Worm (Caenorhabditis elegans) whole organism, L4 larva: Measurements from ENCODE around the gene srw-13.
A peak's percentile ranks its signal among the peaks of the same experiment; 100 is the strongest.

Source experiments
- T20F7.1 ChIP-seq: fragments of 200-800 bp; sonication (Bioruptor generic); optimal IDR thresholded peaks from 2 replicates; lab custom pipeline; 2018; ENCODE audit warnings: mild to moderate bottlenecking, missing genetic modification characterization, missing compliant biosample characterization
- ZK337.2 ChIP-seq: fragments of 200-800 bp; sonication (Bioruptor generic); IDR thresholded peaks from 2 replicates; pipeline ENCODE4 v1.3.6; 2022; ENCODE audit warnings: missing genetic modification reagents, missing genetic modification characterization, missing compliant biosample characterization
- ZK546.5 ChIP-seq, 2 experiments: sonication (generic microtip); optimal IDR thresholded peaks; 2 replicates each; lab custom pipeline; 2017; ENCODE audit warnings: missing biosample characterization in 2 of 2, missing genetic modification characterization in 2 of 2
- ama-1 ChIP-seq: fragments of 150-350 bp; optimal IDR thresholded peaks from 2 replicates; lab custom pipeline; 2014; ENCODE audit warnings: inconsistent platforms, mixed read lengths
- ceh-44 ChIP-seq: fragments of 200-800 bp; sonication (Bioruptor generic); IDR thresholded peaks from 2 replicates; pipeline ENCODE4 v1.3.6; 2022; ENCODE audit warnings: missing genetic modification reagents, missing genetic modification characterization, missing compliant biosample characterization
- ceh-62 ChIP-seq: sonication (generic microtip); optimal IDR thresholded peaks from 2 replicates; lab custom pipeline; 2017; ENCODE audit warnings: missing biosample characterization, missing genetic modification characterization
- cey-2 ChIP-seq: sonication (generic microtip); optimal IDR thresholded peaks from 3 replicates; lab custom pipeline; 2017; ENCODE audit warnings: missing genetic modification characterization, mild to moderate bottlenecking, missing compliant biosample characterization, antibody characterized with exemption, borderline replicate concordance; ENCODE audit not compliant: insufficient read depth
- daf-16 ChIP-seq, 3 experiments: sonication (generic microtip); optimal IDR thresholded peaks; 2 replicates each; lab custom pipeline; 2016 to 2017; ENCODE audit warnings: missing genetic modification characterization in 3 of 3, missing genetic modification reagents in 3 of 3, mild to moderate bottlenecking in 2 of 3, missing compliant biosample characterization in 2 of 3, missing biosample characterization in 1 of 3, moderate library complexity in 1 of 3
- dmd-9 ChIP-seq: fragments of 200-800 bp; sonication (Bioruptor generic); IDR thresholded peaks from 2 replicates; pipeline ENCODE4 v1.3.6; 2022; ENCODE audit warnings: missing genetic modification reagents, missing genetic modification characterization, missing compliant biosample characterization
- dpl-1 ChIP-seq: fragments of 150-350 bp; optimal IDR thresholded peaks from 2 replicates; lab custom pipeline; 2014; ENCODE audit warnings: missing biosample characterization, missing genetic modification reagents, missing genetic modification characterization
- egl-27 ChIP-seq: sonication (generic microtip); optimal IDR thresholded peaks from 3 replicates; lab custom pipeline; 2017; ENCODE audit warnings: missing biosample characterization, missing genetic modification reagents, missing genetic modification characterization
- egl-43 ChIP-seq: fragments of 200-800 bp; sonication (Bioruptor generic); IDR thresholded peaks from 2 replicates; pipeline ENCODE4 v1.3.6; 2022; ENCODE audit warnings: missing genetic modification reagents, missing genetic modification characterization, missing compliant biosample characterization
- fkh-10 ChIP-seq: fragments of 150-350 bp; optimal IDR thresholded peaks from 2 replicates; lab custom pipeline; 2014; ENCODE audit warnings: missing biosample characterization, missing genetic modification reagents, missing genetic modification characterization
- hif-1 ChIP-seq, 2 experiments: sonication (generic microtip); optimal IDR thresholded peaks; 2 replicates each; lab custom pipeline; 2016 to 2017; ENCODE audit warnings: missing compliant biosample characterization in 2 of 2, missing genetic modification characterization in 2 of 2, missing genetic modification reagents in 2 of 2, missing genotype in 2 of 2, mild to moderate bottlenecking in 1 of 2
- hlh-11 ChIP-seq: fragments of 200-800 bp; sonication (Bioruptor generic); optimal IDR thresholded peaks from 2 replicates; lab custom pipeline; 2018; ENCODE audit warnings: mild to moderate bottlenecking, missing genetic modification characterization, missing compliant biosample characterization
- hlh-30 ChIP-seq: sonication (generic microtip); optimal IDR thresholded peaks from 2 replicates; lab custom pipeline; 2017; ENCODE audit warnings: antibody characterized with exemption, mild to moderate bottlenecking, missing genetic modification characterization, missing compliant biosample characterization; ENCODE audit not compliant: insufficient read depth
- jun-1 ChIP-seq: fragments of 150-350 bp; optimal IDR thresholded peaks from 2 replicates; lab custom pipeline; 2014; ENCODE audit warnings: missing biosample characterization, missing genetic modification reagents, missing genetic modification characterization
- lim-7 ChIP-seq: fragments of 200-800 bp; sonication (Bioruptor generic); IDR thresholded peaks from 2 replicates; pipeline ENCODE4 v1.3.6; 2022; ENCODE audit warnings: missing genetic modification characterization, missing compliant biosample characterization
- lin-15B ChIP-seq: fragments of 150-350 bp; sonication (generic microtip); optimal IDR thresholded peaks from 3 replicates; lab custom pipeline; 2014; ENCODE audit warnings: missing biosample characterization, missing genetic modification characterization
- lin-38 ChIP-seq: fragments of 200-800 bp; sonication (Bioruptor generic); IDR thresholded peaks from 2 replicates; pipeline ENCODE4 v1.3.6; 2022; ENCODE audit warnings: missing genetic modification reagents, missing genetic modification characterization, missing compliant biosample characterization
- lin-39 ChIP-seq: fragments of 150-350 bp; optimal IDR thresholded peaks from 2 replicates; lab custom pipeline; 2014; ENCODE audit warnings: missing biosample characterization, missing genetic modification reagents, missing genetic modification characterization
- lsy-2 ChIP-seq, 2 experiments: fragments of 150-350 bp in 1 of 2; sonication (generic microtip) in 1 of 2; optimal IDR thresholded peaks; 2 replicates each; lab custom pipeline; 2014 to 2017; ENCODE audit warnings: missing biosample characterization in 2 of 2, missing genetic modification characterization in 2 of 2
- mdl-1 ChIP-seq, 2 experiments: fragments of 150-350 bp in 1 of 2; sonication (generic microtip) in 1 of 2; optimal IDR thresholded peaks; 2 replicates each; lab custom pipeline; 2014 to 2017; ENCODE audit warnings: missing biosample characterization in 2 of 2, missing genetic modification characterization in 2 of 2
- mes-2 ChIP-seq: sonication (generic microtip); optimal IDR thresholded peaks from 2 replicates; lab custom pipeline; 2016; ENCODE audit warnings: missing genotype, mild to moderate bottlenecking, missing genetic modification characterization, missing compliant biosample characterization; ENCODE audit not compliant: poor library complexity, severe bottlenecking
- mxl-2 ChIP-seq: fragments of 200-800 bp; sonication (Bioruptor generic); conservative IDR thresholded peaks from 2 replicates; pipeline ENCODE4 v1.3.6; 2022; ENCODE audit warnings: missing genetic modification reagents, missing genetic modification characterization, missing compliant biosample characterization
- mxl-3 ChIP-seq: fragments of 200-800 bp; sonication (Bioruptor generic); optimal IDR thresholded peaks from 2 replicates; lab custom pipeline; 2018; ENCODE audit warnings: mild to moderate bottlenecking, missing genetic modification characterization, missing compliant biosample characterization
- nhr-41 ChIP-seq: fragments of 200-800 bp; sonication (Bioruptor generic); IDR thresholded peaks from 2 replicates; pipeline ENCODE4 v1.3.6; 2022; ENCODE audit warnings: missing genetic modification reagents, missing genetic modification characterization, missing compliant biosample characterization
- nhr-42 ChIP-seq: fragments of 200-800 bp; sonication (Bioruptor generic); IDR thresholded peaks from 2 replicates; pipeline ENCODE4 v1.3.6; 2022; ENCODE audit warnings: missing genetic modification characterization, missing compliant biosample characterization
- nhr-48 ChIP-seq: sonication (generic microtip); optimal IDR thresholded peaks from 2 replicates; lab custom pipeline; 2016; ENCODE audit warnings: mild to moderate bottlenecking, missing genetic modification characterization, missing compliant biosample characterization
- nhr-6 ChIP-seq: fragments of 150-350 bp; optimal IDR thresholded peaks from 2 replicates; lab custom pipeline; 2014; ENCODE audit warnings: missing biosample characterization, missing genetic modification characterization
- nhr-76 ChIP-seq: fragments of 150-350 bp; optimal IDR thresholded peaks from 2 replicates; lab custom pipeline; 2014; ENCODE audit warnings: missing biosample characterization, missing genetic modification characterization
- pha-4 ChIP-seq, 2 experiments: fragments of 150-350 bp in 1 of 2; fragments of 200-800 bp in 1 of 2; sonication (Bioruptor generic) in 1 of 2; IDR thresholded peaks in 1 of 2; optimal IDR thresholded peaks in 1 of 2; 2 replicates each; pipeline versions ENCODE4 v1.3.6 to Lab custom; 2014 to 2022; ENCODE audit warnings: missing genetic modification characterization in 2 of 2, missing genetic modification reagents in 2 of 2, missing biosample characterization in 1 of 2, missing compliant biosample characterization in 1 of 2
- php-3 ChIP-seq: fragments of 200-800 bp; sonication (Bioruptor generic); IDR thresholded peaks from 2 replicates; pipeline ENCODE4 v1.3.6; 2022; ENCODE audit warnings: missing genetic modification reagents, missing genetic modification characterization, missing compliant biosample characterization
- pqm-1 ChIP-seq: sonication (generic microtip); optimal IDR thresholded peaks from 2 replicates; lab custom pipeline; 2017; ENCODE audit warnings: missing biosample characterization, missing genetic modification characterization
- spr-1 ChIP-seq: sonication (generic microtip); optimal IDR thresholded peaks from 2 replicates; lab custom pipeline; 2016; ENCODE audit warnings: mild to moderate bottlenecking, missing genetic modification characterization, missing compliant biosample characterization
- tra-1 ChIP-seq: fragments of 200-800 bp; sonication (Bioruptor generic); IDR thresholded peaks from 2 replicates; pipeline ENCODE4 v1.3.6; 2022; ENCODE audit warnings: missing genetic modification reagents, missing genetic modification characterization, missing compliant biosample characterization
- unc-130 ChIP-seq: sonication (generic microtip); optimal IDR thresholded peaks from 2 replicates; lab custom pipeline; 2016; ENCODE audit warnings: missing genetic modification reagents, missing genetic modification characterization, missing compliant biosample characterization
- unc-62 ChIP-seq, 3 experiments: fragments of 150-350 bp in 1 of 3; sonication (generic microtip); optimal IDR thresholded peaks in 2 of 3; peaks in 1 of 3; 1 replicate in 1 of 3; 2 replicates in 2 of 3; lab custom pipeline; 2014 to 2017; ENCODE audit warnings: missing biosample characterization in 3 of 3, missing genetic modification characterization in 3 of 3, missing genetic modification reagents in 3 of 3, missing genotype in 1 of 3
- zfp-2 ChIP-seq: sonication (generic microtip); optimal IDR thresholded peaks from 2 replicates; lab custom pipeline; 2016; ENCODE audit warnings: mild to moderate bottlenecking, missing genetic modification characterization, missing compliant biosample characterization
- zfp-3 ChIP-seq: fragments of 200-800 bp; sonication (Bioruptor generic); conservative IDR thresholded peaks from 2 replicates; pipeline ENCODE4 v1.3.6; 2022; ENCODE audit warnings: missing genetic modification reagents, missing genetic modification characterization, missing compliant biosample characterization
- zip-2 ChIP-seq: fragments of 150-350 bp; optimal IDR thresholded peaks from 2 replicates; lab custom pipeline; 2014; ENCODE audit warnings: missing biosample characterization, missing genetic modification characterization
- ztf-7 ChIP-seq: fragments of 150-350 bp; optimal IDR thresholded peaks from 2 replicates; lab custom pipeline; 2014; ENCODE audit warnings: missing biosample characterization, missing genetic modification characterization

The srw-13 gene

ce11 chrV:15186259-15186927 lies 45.9 kb upstream of the srw-13 start, which contains the start of gene Y75B12B.3 (continued):
- TF ChIP-seq hif-1 (tag; optimal IDR thresholded peaks at IDR 0.05; lab: Kevin White, UChicago) (no peak), php-3 (GFP tag; lab: Robert Waterston, UW) (no peak), nhr-41 (GFP tag; lab: Robert Waterston, UW) (no peak), ztf-7 (tag; lab: Kevin White, UChicago) (no peak), pqm-1 (tag; lab: Kevin White, UChicago) (no peak), hlh-30 (no peak), jun-1 (no peak), mdl-1 (tag; optimal IDR thresholded peaks at IDR 0.05; lab: Kevin White, UChicago) (no peak), ceh-44 (GFP tag; lab: Robert Waterston, UW) (no peak), dpl-1 (GFP tag; lab: Kevin White, UChicago) (no peak), mxl-2 (GFP tag; lab: Robert Waterston, UW) (no peak), egl-27 (no peak), lsy-2 (tag; optimal IDR thresholded peaks at IDR 0.05; lab: Kevin White, UChicago) (peak in 1 of 2 experiments; percentile 1), nhr-42 (GFP tag; lab: Robert Waterston, UW) (no peak), nhr-48 (tag; lab: Kevin White, UChicago) (no peak), lin-39 (tag; lab: Kevin White, UChicago) (no peak), mes-2 (tag; lab: Kevin White, UChicago) (no peak), lim-7 (GFP tag; lab: Robert Waterston, UW) (0 out of 2 replicates have a peak, but pooled peaks have one; percentile 48), ceh-62 (tag; lab: Kevin White, UChicago) (no peak), nhr-76 (tag; lab: Kevin White, UChicago) (no peak), zfp-2 (tag; lab: Kevin White, UChicago) (no peak)

- no peak for TF ChIP-seq unc-130
- peak; percentile 78 for TF ChIP-seq mxl-3
- peak; percentile 75 for TF ChIP-seq nhr-48 (tag; lab: Kevin White, UChicago)
- TF ChIP-seq tra-1 (GFP tag; lab: Robert Waterston, UW), result peak; percentile 51; the same call in 1 of the 2 replicates
- TF ChIP-seq dmd-9, result no peak
- TF ChIP-seq lim-7 (GFP tag; lab: Robert Waterston, UW), result no peak
- TF ChIP-seq egl-43, result no peak
- TF ChIP-seq ceh-62 (tag; lab: Kevin White, UChicago), result no peak
- TF ChIP-seq pha-4 (GFP tag; IDR thresholded peaks at IDR 0.05; lab: Robert Waterston, UW), result 0 out of 2 replicates have a peak, but pooled peaks have one; percentile 37
- peak; percentile 38 for TF ChIP-seq pha-4 (tag; optimal IDR thresholded peaks at IDR 0.05; lab: Kevin White, UChicago)
- no peak for TF ChIP-seq ZK337.2 (GFP tag; lab: Robert Waterston, UW)
- peak; percentile 74 for TF ChIP-seq nhr-6
- 0 out of 2 replicates have a peak, but pooled peaks have one; percentile 34 for TF ChIP-seq php-3 (GFP tag; lab: Robert Waterston, UW)
- TF ChIP-seq mdl-1 (tag; optimal IDR thresholded peaks at IDR 0.05; lab: Kevin White, UChicago), result peak in 1 of 2 experiments; percentile 55
- TF ChIP-seq lin-15B, result no peak
- TF ChIP-seq spr-1 (tag; lab: Kevin White, UChicago), result peak; percentile 22
- TF ChIP-seq zfp-3 (GFP tag; lab: Robert Waterston, UW), result peak; percentile 62; the same call in 1 of the 2 replicates
- peak; percentile 88 for TF ChIP-seq lin-38 (GFP tag; lab: Robert Waterston, UW)
- TF ChIP-seq fkh-10 (GFP tag; lab: Kevin White, UChicago), result peak; percentile 37
- peak; percentile 68 for TF ChIP-seq T20F7.1 (GFP tag; lab: Kevin White, UChicago)
- TF ChIP-seq hlh-30, result peak; percentile 20
- no peak for TF ChIP-seq ZK546.5 (tag; optimal IDR thresholded peaks at IDR 0.05; lab: Kevin White, UChicago)
- 0 out of 2 replicates have a peak, but pooled peaks have one; percentile 39 for TF ChIP-seq nhr-42 (GFP tag; lab: Robert Waterston, UW)
- peak; percentile 94 to 97 for TF ChIP-seq daf-16 (GFP tag; optimal IDR thresholded peaks at IDR 0.05; lab: Kevin White, UChicago)
- TF ChIP-seq daf-16 (tag; optimal IDR thresholded peaks at IDR 0.05; lab: Kevin White, UChicago), result peak; percentile 99
- no peak for TF ChIP-seq nhr-41 (GFP tag; lab: Robert Waterston, UW)
- TF ChIP-seq ama-1 (lab: Kevin White, UChicago), result no peak
- TF ChIP-seq unc-62 (GFP tag; optimal IDR thresholded peaks at IDR 0.05 in 1 of 2; lab: Kevin White, UChicago), result no peak
- TF ChIP-seq unc-62 (tag; optimal IDR thresholded peaks at IDR 0.05; lab: Kevin White, UChicago), result no peak
- no peak for TF ChIP-seq cey-2 (tag; lab: Kevin White, UChicago)
- TF ChIP-seq zip-2 (tag; lab: Kevin White, UChicago), result peak; percentile 18
- peak; percentile 94 for TF ChIP-seq hlh-11 (tag; lab: Kevin White, UChicago)
Measured at ce11 chrV:15187083-15188057, 44.9 kb upstream of the srw-13 start, which contains the start of the genes cyn-7 and bath-36. TSS of gene cyn-7 (minus strand) at chrV:15187378. TSS of gene bath-36 (plus strand) at chrV:15187888.
